Fruit fly (Drosophila melanogaster): Measurements from ENCODE around the gene RpS6.

Gene RpS6

dm6 chrX:7908239-7909068, 7.3 kb upstream of the RpS6 start, which contains the start of the genes dpr14 and spidey (continued):
- peak; percentile 89 for TF ChIP-seq ATbp (GFP tag; optimal IDR thresholded peaks at IDR 0.05)
- peak; percentile 78 for TF ChIP-seq pros (GFP tag; optimal IDR thresholded peaks at IDR 0.05)
- TF ChIP-seq CG43689 (GFP tag; IDR thresholded peaks at IDR 0.05): peak; percentile 46; the same call in 1 of the 2 replicates
- TF ChIP-seq p53 (GFP tag; optimal IDR thresholded peaks at IDR 0.05): peak; percentile 5
- peak; percentile 86 for TF ChIP-seq phol (tag; optimal IDR thresholded peaks at IDR 0.05)
- TF ChIP-seq dati (GFP tag; IDR thresholded peaks at IDR 0.05): no peak
- TF ChIP-seq CG31224 (GFP tag; IDR thresholded peaks at IDR 0.05): peak; percentile 80
- TF ChIP-seq so (GFP tag; IDR thresholded peaks at IDR 0.05): peak; percentile 89
- TF ChIP-seq CG6272 (GFP tag; IDR thresholded peaks at IDR 0.05): peak; percentile 79
- peak; percentile 80 for TF ChIP-seq chn (GFP tag; optimal IDR thresholded peaks at IDR 0.05)
- TF ChIP-seq CG30403 (GFP tag; optimal IDR thresholded peaks at IDR 0.05): peak; percentile 88
- TF ChIP-seq CG5180 (GFP tag; optimal IDR thresholded peaks at IDR 0.05): peak; percentile 74
- TF ChIP-seq Side (GFP tag; optimal IDR thresholded peaks at IDR 0.05): peak; percentile 87
- peak; percentile 83 for TF ChIP-seq NC2β (GFP tag; optimal IDR thresholded peaks at IDR 0.05)
- peak; percentile 64; the same call in 1 of the 2 replicates for TF ChIP-seq sim (GFP tag; IDR thresholded peaks at IDR 0.05)
- TF ChIP-seq repo (GFP tag; optimal IDR thresholded peaks at IDR 0.05): peak; percentile 74
- TF ChIP-seq CG17802 (tag; optimal IDR thresholded peaks at IDR 0.05): peak; percentile 66
- TF ChIP-seq chif (GFP tag; optimal IDR thresholded peaks at IDR 0.05): peak; percentile 80 to 87
- peak; percentile 72; the same call in 2 of the 3 replicates for TF ChIP-seq CG3726 (GFP tag; IDR thresholded peaks at IDR 0.05)
- TF ChIP-seq HmgZ (tag; optimal IDR thresholded peaks at IDR 0.05): peak; percentile 96
- peak; percentile 68 for TF ChIP-seq CG15696 (tag; optimal IDR thresholded peaks at IDR 0.05)
- TF ChIP-seq Meics (GFP tag; optimal IDR thresholded peaks at IDR 0.05): peak; percentile 94
- TF ChIP-seq lbe (GFP tag; optimal IDR thresholded peaks at IDR 0.05): peak; percentile 71
- peak; percentile 96 for TF ChIP-seq lab (GFP tag; optimal IDR thresholded peaks at IDR 0.05)
- TF ChIP-seq Eip74EF (GFP tag; optimal IDR thresholded peaks at IDR 0.05): peak in 1 of 2 experiments; percentile 84
- TF ChIP-seq usp (GFP tag; optimal IDR thresholded peaks at IDR 0.05): no peak
- TF ChIP-seq kay (GFP tag; optimal IDR thresholded peaks at IDR 0.05): peak; percentile 71
- peak; percentile 42 for TF ChIP-seq CG4360 (GFP tag; IDR thresholded peaks at IDR 0.05)
- peak; percentile 75 for TF ChIP-seq CG8089 (GFP tag; optimal IDR thresholded peaks at IDR 0.05)
- peak; percentile 81 for TF ChIP-seq CG4820 (GFP tag; optimal IDR thresholded peaks at IDR 0.05)
- peak; percentile 91 for TF ChIP-seq CG9817 (tag; optimal IDR thresholded peaks at IDR 0.05)
- TF ChIP-seq CG12391 (tag; optimal IDR thresholded peaks at IDR 0.05): peak; percentile 91
- TF ChIP-seq jigr1 (GFP tag; IDR thresholded peaks at IDR 0.05): peak; percentile 66; the same call in 2 of the 3 replicates
- TF ChIP-seq wor (GFP tag; IDR thresholded peaks at IDR 0.05): peak; percentile 79
- peak; percentile 89 for TF ChIP-seq CG11504 (tag; optimal IDR thresholded peaks at IDR 0.05)
- peak; percentile 88 for TF ChIP-seq Hsf (GFP tag; optimal IDR thresholded peaks at IDR 0.05)
- TF ChIP-seq CG1602 (GFP tag; optimal IDR thresholded peaks at IDR 0.05): peak; percentile 81
- TF ChIP-seq Lpt (GFP tag; optimal IDR thresholded peaks at IDR 0.05): no peak
- TF ChIP-seq bab2 (GFP tag; optimal IDR thresholded peaks at IDR 0.05): peak; percentile 82
- TF ChIP-seq NfI (GFP tag; optimal IDR thresholded peaks at IDR 0.05): peak; percentile 91
- TF ChIP-seq Sin3A (optimal IDR thresholded peaks at IDR 0.05): no peak
- TF ChIP-seq CG10462 (GFP tag; optimal IDR thresholded peaks at IDR 0.05): peak; percentile 62
- TF ChIP-seq NC2α (GFP tag; optimal IDR thresholded peaks at IDR 0.05): peak; percentile 79
- peak; percentile 89 for TF ChIP-seq CG12219 (GFP tag; optimal IDR thresholded peaks at IDR 0.05)
- TF ChIP-seq stc (GFP tag; IDR thresholded peaks at IDR 0.05): peak; percentile 86
- TF ChIP-seq trem (tag; optimal IDR thresholded peaks at IDR 0.05): peak; percentile 81
- TF ChIP-seq Hr3 (GFP tag; optimal IDR thresholded peaks at IDR 0.05): peak; percentile 87
- TF ChIP-seq vnd (GFP tag; IDR thresholded peaks at IDR 0.05; ENCODE audit: partially characterized antibody): no peak; the same call in 2 of the 3 replicates
- TF ChIP-seq CG11247 (GFP tag; IDR thresholded peaks at IDR 0.05): peak; percentile 86

Data from whole organism, embryonic.